Fruit fly (Drosophila melanogaster): ENCODE data around the gene Cpr66D.

dm6 chr3L:8641049-8641448 is 810 bp downstream of the Cpr66D start:
- TF ChIP-seq EcR (GFP tag; optimal IDR thresholded peaks at IDR 0.05): no peak
- no peak for TF ChIP-seq usp (GFP tag; optimal IDR thresholded peaks at IDR 0.05)
- no peak for TF ChIP-seq pan (optimal IDR thresholded peaks at IDR 0.05)
- TF ChIP-seq psq (optimal IDR thresholded peaks at IDR 0.05): no peak
